Worm (Caenorhabditis elegans) whole organism, L4 larva: ENCODE measurements around the gene ZK546.19.

ENCODE experiments used
- fos-1 ChIP-seq: fragments of 150-350 bp; optimal IDR thresholded peaks from 2 replicates; lab custom pipeline; 2014; ENCODE audit warnings: missing biosample characterization, missing genetic modification characterization
- jun-1 ChIP-seq: fragments of 150-350 bp; optimal IDR thresholded peaks from 2 replicates; lab custom pipeline; 2014; ENCODE audit warnings: missing biosample characterization, missing genetic modification reagents, missing genetic modification characterization
- nhr-11 ChIP-seq: fragments of 150-350 bp; optimal IDR thresholded peaks from 2 replicates; lab custom pipeline; 2014; ENCODE audit warnings: missing biosample characterization, missing genetic modification characterization
- nhr-77 ChIP-seq: fragments of 150-350 bp; optimal IDR thresholded peaks from 2 replicates; lab custom pipeline; 2014; ENCODE audit warnings: missing biosample characterization, missing genetic modification characterization
- skn-1 ChIP-seq: fragments of 150-350 bp; optimal IDR thresholded peaks from 2 replicates; lab custom pipeline; 2014; ENCODE audit warnings: missing biosample characterization, missing genetic modification characterization
- tag-97 ChIP-seq: fragments of 200-800 bp; sonication (Bioruptor generic); IDR thresholded peaks from 2 replicates; pipeline ENCODE4 v1.3.6; 2022; ENCODE audit warnings: missing genetic modification characterization, missing compliant biosample characterization
- zfp-2 ChIP-seq: sonication (generic microtip); optimal IDR thresholded peaks from 2 replicates; lab custom pipeline; 2016; ENCODE audit warnings: mild to moderate bottlenecking, missing genetic modification characterization, missing compliant biosample characterization
- ztf-11 ChIP-seq: fragments of 150-350 bp; optimal IDR thresholded peaks from 2 replicates; lab custom pipeline; 2014; ENCODE audit warnings: missing biosample characterization, missing genetic modification characterization

ce11 chrII:4960690-4961089, 19.2 kb downstream of the ZK546.19 start:
- TF ChIP-seq zfp-2 (tag; lab: Kevin White, UChicago), result no peak
- TF ChIP-seq nhr-77 (tag; lab: Kevin White, UChicago), result peak; percentile 31
- no peak for TF ChIP-seq ztf-11 (tag; lab: Kevin White, UChicago)
- no peak for TF ChIP-seq skn-1 (tag; lab: Kevin White, UChicago)
- TF ChIP-seq nhr-11 (tag; lab: Kevin White, UChicago), result no peak
- TF ChIP-seq fos-1, result no peak
- TF ChIP-seq jun-1 (tag; lab: Kevin White, UChicago), result no peak
- no peak for TF ChIP-seq tag-97 (GFP tag; lab: Robert Waterston, UW)
